Worm (Caenorhabditis elegans) whole organism, early embryonic: Measurements from ENCODE around the gene lipl-6.

ENCODE experiments used
- B0310.2 ChIP-seq: sonication (generic microtip); optimal IDR thresholded peaks from 2 replicates; lab custom pipeline; 2016; ENCODE audit warnings: mild to moderate bottlenecking, missing genetic modification characterization, missing compliant biosample characterization
- F13C5.2 ChIP-seq: sonication (generic microtip); optimal IDR thresholded peaks from 2 replicates; lab custom pipeline; 2017; ENCODE audit warnings: mild to moderate bottlenecking, missing genetic modification characterization, inconsistent platforms, missing compliant biosample characterization
- aly-1 ChIP-seq: sonication (generic microtip); optimal IDR thresholded peaks from 2 replicates; lab custom pipeline; 2016; ENCODE audit warnings: missing genetic modification characterization, missing compliant biosample characterization
- ama-1 ChIP-seq: fragments of 150-350 bp; optimal IDR thresholded peaks from 2 replicates; lab custom pipeline; 2014
- ceh-13 ChIP-seq: fragments of 200-800 bp; sonication (Bioruptor generic); optimal IDR thresholded peaks from 2 replicates; lab custom pipeline; 2018; ENCODE audit warnings: mild to moderate bottlenecking, missing genetic modification characterization, missing compliant biosample characterization
- ceh-36 ChIP-seq: sonication (generic microtip); optimal IDR thresholded peaks from 2 replicates; lab custom pipeline; 2016; ENCODE audit warnings: missing genetic modification characterization, inconsistent platforms, missing compliant biosample characterization
- ets-7 ChIP-seq: sonication (generic microtip); optimal IDR thresholded peaks from 2 replicates; lab custom pipeline; 2016; ENCODE audit warnings: missing genotype, missing genetic modification characterization, missing compliant biosample characterization
- flt-1 ChIP-seq: fragments of 200-800 bp; sonication (Bioruptor generic); IDR thresholded peaks from 2 replicates; pipeline ENCODE4 v1.3.6; 2022; ENCODE audit warnings: missing genetic modification characterization, missing compliant biosample characterization
- hmbx-1 ChIP-seq: sonication (generic microtip); optimal IDR thresholded peaks from 2 replicates; lab custom pipeline; 2016; ENCODE audit warnings: mild to moderate bottlenecking, missing genetic modification characterization, missing compliant biosample characterization
- hmg-4 ChIP-seq: fragments of 200-800 bp; sonication (Bioruptor generic); optimal IDR thresholded peaks from 2 replicates; lab custom pipeline; 2018; ENCODE audit warnings: mild to moderate bottlenecking, missing genetic modification characterization, missing compliant biosample characterization
- hnd-1 ChIP-seq: sonication (generic microtip); optimal IDR thresholded peaks from 2 replicates; lab custom pipeline; 2016; ENCODE audit warnings: missing genetic modification characterization, missing compliant biosample characterization
- pes-1 ChIP-seq: fragments of 200-800 bp; sonication (Bioruptor generic); IDR thresholded peaks from 2 replicates; pipeline ENCODE4 v1.3.6; 2022; ENCODE audit warnings: missing genetic modification reagents, missing genetic modification characterization, missing compliant biosample characterization
- scrt-1 ChIP-seq: fragments of 200-800 bp; sonication (Bioruptor generic); IDR thresholded peaks from 2 replicates; pipeline ENCODE4 v1.3.6; 2022; ENCODE audit warnings: missing genetic modification characterization, missing compliant biosample characterization
- sea-1 ChIP-seq: fragments of 200-800 bp; sonication (Bioruptor generic); conservative IDR thresholded peaks from 2 replicates; pipeline ENCODE4 v1.3.6; 2022; ENCODE audit warnings: missing genetic modification characterization, missing compliant biosample characterization
- tbx-11 ChIP-seq: fragments of 200-800 bp; sonication (Bioruptor generic); IDR thresholded peaks from 2 replicates; pipeline ENCODE4 v1.3.6; 2022; ENCODE audit warnings: missing genetic modification characterization, missing compliant biosample characterization
- tbx-37 ChIP-seq: fragments of 200-800 bp; sonication (Bioruptor generic); conservative IDR thresholded peaks from 2 replicates; pipeline ENCODE4 v1.3.6; 2022; ENCODE audit warnings: missing genetic modification reagents, missing genetic modification characterization, missing compliant biosample characterization
- tra-4 ChIP-seq: sonication (generic microtip); optimal IDR thresholded peaks from 2 replicates; lab custom pipeline; 2017; ENCODE audit warnings: missing genetic modification characterization, missing compliant biosample characterization

lipl-6 gene

ce11 chrV:6953797-6954196 is 19.7 kb upstream of the lipl-6 start, which contains the start of gene srg-31:
TSS of gene srg-31 (minus strand) at chrV:6953897.
- TF ChIP-seq tbx-11 (GFP tag; lab: Robert Waterston, UW), result no peak
- no peak for TF ChIP-seq ceh-36 (tag; lab: Kevin White, UChicago)
- TF ChIP-seq flt-1 (GFP tag; lab: Robert Waterston, UW), result no peak

ce11 chrV:6951306-6951705 is 17.2 kb upstream of the lipl-6 start, which contains the start of gene T07H8.11:
TSS of gene T07H8.11 (minus strand) at chrV:6951406.
- TF ChIP-seq hmbx-1 (tag; lab: Kevin White, UChicago) (no peak), hnd-1 (tag; lab: Kevin White, UChicago) (no peak), ceh-13 (GFP tag; lab: Kevin White, UChicago) (no peak), tra-4 (tag; lab: Kevin White, UChicago) (no peak), B0310.2 (tag; lab: Kevin White, UChicago) (no peak), pes-1 (GFP tag; lab: Robert Waterston, UW) (no peak), flt-1 (GFP tag; lab: Robert Waterston, UW) (no peak), ama-1 (lab: Kevin White, UChicago) (no peak), aly-1 (tag; lab: Kevin White, UChicago) (no peak), tbx-37 (GFP tag; lab: Robert Waterston, UW) (no peak), ets-7 (no peak), ceh-36 (tag; lab: Kevin White, UChicago) (no peak)

- TF ChIP-seq ceh-13 (GFP tag; lab: Kevin White, UChicago) (no peak), scrt-1 (GFP tag; lab: Robert Waterston, UW) (no peak), hnd-1 (tag; lab: Kevin White, UChicago) (no peak), tbx-37 (GFP tag; lab: Robert Waterston, UW) (no peak), flt-1 (GFP tag; lab: Robert Waterston, UW) (no peak), hmbx-1 (tag; lab: Kevin White, UChicago) (no peak), ets-7 (no peak), B0310.2 (tag; lab: Kevin White, UChicago) (no peak), tbx-11 (GFP tag; lab: Robert Waterston, UW) (no peak), ceh-36 (tag; lab: Kevin White, UChicago) (no peak), F13C5.2 (tag; lab: Kevin White, UChicago) (no peak), tra-4 (tag; lab: Kevin White, UChicago) (no peak), hmg-4 (GFP tag; lab: Kevin White, UChicago) (no peak)
Observed at ce11 chrV:6949770-6950169, 15.7 kb upstream of the lipl-6 start, which contains the start of gene Y57E12B.11. TSS of gene Y57E12B.11 (minus strand) at chrV:6949870.

DNA sequence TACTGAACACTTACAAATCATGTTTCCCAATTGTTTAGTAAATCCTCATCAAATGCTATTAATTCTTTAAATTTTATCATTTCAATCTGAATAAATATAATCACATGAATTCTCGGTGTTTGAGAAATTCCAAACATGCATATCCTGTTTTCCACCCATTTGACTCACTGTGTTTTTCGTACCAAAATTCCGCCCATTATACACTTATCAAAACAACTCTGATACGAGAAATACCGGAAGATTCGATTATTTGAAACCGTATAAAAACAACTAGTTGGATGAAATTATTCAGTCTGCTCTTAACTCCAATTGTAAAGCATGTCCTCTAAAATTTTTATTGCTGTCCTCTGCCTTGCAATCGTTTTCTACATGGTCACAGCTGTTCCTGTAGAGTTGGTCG is 14.1 kb upstream of the lipl-6 start, which contains the start of gene Y57E12B.1:
Gene Y57E12B.1 (plus strand): TSS at position 301 of the 400 bp plus-strand sequence.
- TF ChIP-seq sea-1 (GFP tag; lab: Robert Waterston, UW), result no peak

ce11 chrV:6947442-6947841 is 13.3 kb upstream of the lipl-6 start, which contains the start of gene Y57E12B.4:
TSS of gene Y57E12B.4 (minus strand) at chrV:6947542.
- TF ChIP-seq hnd-1 (tag; lab: Kevin White, UChicago), result no peak
- no peak for TF ChIP-seq B0310.2 (tag; lab: Kevin White, UChicago)
- TF ChIP-seq hmbx-1 (tag; lab: Kevin White, UChicago), result no peak
- TF ChIP-seq ceh-36 (tag; lab: Kevin White, UChicago), result no peak
- no peak for TF ChIP-seq pes-1 (GFP tag; lab: Robert Waterston, UW)
- TF ChIP-seq tra-4 (tag; lab: Kevin White, UChicago), result no peak
- TF ChIP-seq ets-7, result no peak
- TF ChIP-seq F13C5.2 (tag; lab: Kevin White, UChicago), result no peak
- no peak for TF ChIP-seq hmg-4 (GFP tag; lab: Kevin White, UChicago)
- no peak for TF ChIP-seq ceh-13 (GFP tag; lab: Kevin White, UChicago)
- no peak for TF ChIP-seq ama-1 (lab: Kevin White, UChicago)
- no peak for TF ChIP-seq tbx-11 (GFP tag; lab: Robert Waterston, UW)
- TF ChIP-seq scrt-1 (GFP tag; lab: Robert Waterston, UW), result no peak
- TF ChIP-seq aly-1 (tag; lab: Kevin White, UChicago), result no peak

ce11 chrV:6935878-6936277 is 1.8 kb upstream of the lipl-6 start, which contains the start of gene Y57E12B.10:
TSS of gene Y57E12B.10 (minus strand) at chrV:6935978.
- TF ChIP-seq B0310.2 (tag; lab: Kevin White, UChicago) (no peak), tra-4 (tag; lab: Kevin White, UChicago) (no peak), ets-7 (no peak), hnd-1 (tag; lab: Kevin White, UChicago) (no peak), tbx-37 (GFP tag; lab: Robert Waterston, UW) (no peak), sea-1 (GFP tag; lab: Robert Waterston, UW) (no peak), scrt-1 (GFP tag; lab: Robert Waterston, UW) (no peak), hmbx-1 (tag; lab: Kevin White, UChicago) (no peak), hmg-4 (GFP tag; lab: Kevin White, UChicago) (no peak), F13C5.2 (tag; lab: Kevin White, UChicago) (no peak), pes-1 (GFP tag; lab: Robert Waterston, UW) (no peak), tbx-11 (GFP tag; lab: Robert Waterston, UW) (no peak), ama-1 (lab: Kevin White, UChicago) (no peak), flt-1 (GFP tag; lab: Robert Waterston, UW) (no peak), aly-1 (tag; lab: Kevin White, UChicago) (no peak), ceh-13 (GFP tag; lab: Kevin White, UChicago) (no peak), ceh-36 (tag; lab: Kevin White, UChicago) (no peak)

DNA sequence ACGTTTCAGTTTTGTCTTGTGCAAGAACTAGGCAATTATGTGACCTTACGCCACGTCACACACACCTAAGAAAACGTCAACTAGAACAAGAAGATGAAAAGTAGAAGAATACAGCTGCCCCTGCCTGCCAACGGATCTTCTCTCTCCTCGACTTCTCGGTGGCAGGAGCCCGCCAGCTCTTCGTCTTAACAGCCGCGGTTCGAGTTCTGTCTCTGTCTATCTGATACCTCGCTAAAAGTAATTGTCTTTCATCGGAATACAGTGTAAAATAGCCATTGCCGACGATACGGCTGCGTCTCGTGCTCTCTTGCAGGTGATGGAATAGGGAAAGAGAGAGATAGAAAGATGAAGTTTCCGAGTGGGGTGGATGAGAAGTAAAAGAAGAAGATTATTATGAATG is 3.8 kb downstream of the lipl-6 start:
- TF ChIP-seq ama-1 (lab: Kevin White, UChicago) (no peak), hmbx-1 (tag; lab: Kevin White, UChicago) (no peak), hmg-4 (GFP tag; lab: Kevin White, UChicago) (no peak), aly-1 (tag; lab: Kevin White, UChicago) (no peak), tra-4 (tag; lab: Kevin White, UChicago) (no peak), ceh-13 (GFP tag; lab: Kevin White, UChicago) (no peak), flt-1 (GFP tag; lab: Robert Waterston, UW) (no peak), sea-1 (GFP tag; lab: Robert Waterston, UW) (no peak), ceh-36 (tag; lab: Kevin White, UChicago) (no peak), hnd-1 (tag; lab: Kevin White, UChicago) (no peak), tbx-11 (GFP tag; lab: Robert Waterston, UW) (no peak), tbx-37 (GFP tag; lab: Robert Waterston, UW) (no peak), B0310.2 (tag; lab: Kevin White, UChicago) (no peak), ets-7 (no peak), scrt-1 (GFP tag; lab: Robert Waterston, UW) (no peak)
